Worm (Caenorhabditis elegans): ENCODE results near the gene nhr-234.
A peak's percentile ranks its signal among the peaks of the same experiment; 100 is the strongest.

Gene nhr-234

ce11 chrII:12606900-12607299 lies 29.6 kb upstream of the nhr-234 start, which contains the start of gene Y38E10A.8:
TSS of gene Y38E10A.8 (plus strand) at chrII:12607200.
- TF ChIP-seq hmg-11 (tag; optimal IDR thresholded peaks at IDR 0.05) (no peak), elt-3 (tag; optimal IDR thresholded peaks at IDR 0.05) (no peak), lin-39 (tag; optimal IDR thresholded peaks at IDR 0.05) (no peak), fkh-2 (tag; optimal IDR thresholded peaks at IDR 0.05) (no peak), lsy-12 (tag; optimal IDR thresholded peaks at IDR 0.05) (no peak), elt-2 (tag; optimal IDR thresholded peaks at IDR 0.05) (no peak), eor-1 (tag; optimal IDR thresholded peaks at IDR 0.05) (no peak), nhr-23 (tag; optimal IDR thresholded peaks at IDR 0.05) (no peak), unc-62 (GFP tag; optimal IDR thresholded peaks at IDR 0.05) (no peak), pha-4 (tag; optimal IDR thresholded peaks at IDR 0.05) (no peak), lin-15B (tag; optimal IDR thresholded peaks at IDR 0.05) (no peak), ceh-28 (tag; optimal IDR thresholded peaks at IDR 0.05) (no peak), ztf-11 (tag; optimal IDR thresholded peaks at IDR 0.05) (no peak), unc-39 (tag; optimal IDR thresholded peaks at IDR 0.05) (no peak), daf-12 (tag; optimal IDR thresholded peaks at IDR 0.05) (no peak), zag-1 (tag; optimal IDR thresholded peaks at IDR 0.05) (no peak), fkh-10 (GFP tag; optimal IDR thresholded peaks at IDR 0.05) (no peak)

- TF ChIP-seq skn-1 (tag; optimal IDR thresholded peaks at IDR 0.05) (no peak), tbx-2 (tag; optimal IDR thresholded peaks at IDR 0.05) (no peak), ztf-11 (tag; optimal IDR thresholded peaks at IDR 0.05) (no peak), jun-1 (tag; optimal IDR thresholded peaks at IDR 0.05) (no peak), elt-1 (tag; optimal IDR thresholded peaks at IDR 0.05) (no peak), nfya-1 (tag; optimal IDR thresholded peaks at IDR 0.05; ENCODE audit: insufficient read depth) (no peak), unc-62 (GFP tag; optimal IDR thresholded peaks at IDR 0.05) (no peak), ceh-28 (tag; optimal IDR thresholded peaks at IDR 0.05) (no peak), pqm-1 (tag; optimal IDR thresholded peaks at IDR 0.05) (no peak), hmg-11 (tag; optimal IDR thresholded peaks at IDR 0.05) (no peak), aly-2 (tag; optimal IDR thresholded peaks at IDR 0.05) (no peak), fkh-2 (tag; optimal IDR thresholded peaks at IDR 0.05) (no peak), pha-4 (tag; optimal IDR thresholded peaks at IDR 0.05) (no peak), egl-5 (tag; optimal IDR thresholded peaks at IDR 0.05) (no peak)
These were observed 27.8 kb upstream of the nhr-234 start, which contains the start of gene Y38E10A.9 for ce11 chrII:12608653-12609052. TSS of gene Y38E10A.9 (plus strand) at chrII:12608953.

- TF ChIP-seq nfya-1 (tag; optimal IDR thresholded peaks at IDR 0.05; ENCODE audit: insufficient read depth) (no peak), snpc-4 (tag; optimal IDR thresholded peaks at IDR 0.05) (no peak), pqm-1 (tag; optimal IDR thresholded peaks at IDR 0.05) (no peak), mdl-1 (tag; optimal IDR thresholded peaks at IDR 0.05) (no peak), ceh-16 (tag; optimal IDR thresholded peaks at IDR 0.05) (no peak), nhr-28 (tag; optimal IDR thresholded peaks at IDR 0.05) (no peak), aly-2 (tag; optimal IDR thresholded peaks at IDR 0.05) (no peak), nhr-76 (tag; optimal IDR thresholded peaks at IDR 0.05) (no peak), nhr-12 (tag; optimal IDR thresholded peaks at IDR 0.05) (no peak), hmg-11 (tag; optimal IDR thresholded peaks at IDR 0.05) (no peak), nhr-67 (tag; optimal IDR thresholded peaks at IDR 0.05) (no peak)
These were observed 24.3 kb upstream of the nhr-234 start, which contains the start of gene nspe-4 for ce11 chrII:12612218-12612617. TSS of gene nspe-4 (plus strand) at chrII:12612518.

DNA sequence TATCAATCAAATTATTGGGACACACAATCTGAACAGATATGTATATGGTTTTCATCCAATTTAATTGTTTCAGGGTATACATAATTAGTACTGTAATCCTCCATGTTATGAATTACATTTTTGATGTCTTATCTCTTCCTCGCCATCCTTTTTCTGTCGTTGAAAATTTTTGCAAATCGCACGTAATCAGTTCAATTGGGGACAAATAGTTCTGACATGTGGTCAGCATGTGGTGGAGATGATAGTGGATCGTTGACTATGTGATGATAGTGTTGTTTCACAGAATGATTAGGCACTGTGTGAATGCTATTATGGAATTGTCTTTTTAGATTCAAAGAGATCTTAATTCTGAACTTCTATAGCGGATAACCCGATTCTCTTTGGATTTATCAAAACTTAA lies 21.1 kb upstream of the nhr-234 start:
- TF ChIP-seq nhr-28 (tag; optimal IDR thresholded peaks at IDR 0.05) (no peak), nhr-43 (tag; optimal IDR thresholded peaks at IDR 0.05; ENCODE audit: poor library complexity, severe bottlenecking) (peak; percentile 91), fkh-2 (tag; optimal IDR thresholded peaks at IDR 0.05) (no peak), nhr-23 (tag; optimal IDR thresholded peaks at IDR 0.05) (peak; percentile 42)

DNA sequence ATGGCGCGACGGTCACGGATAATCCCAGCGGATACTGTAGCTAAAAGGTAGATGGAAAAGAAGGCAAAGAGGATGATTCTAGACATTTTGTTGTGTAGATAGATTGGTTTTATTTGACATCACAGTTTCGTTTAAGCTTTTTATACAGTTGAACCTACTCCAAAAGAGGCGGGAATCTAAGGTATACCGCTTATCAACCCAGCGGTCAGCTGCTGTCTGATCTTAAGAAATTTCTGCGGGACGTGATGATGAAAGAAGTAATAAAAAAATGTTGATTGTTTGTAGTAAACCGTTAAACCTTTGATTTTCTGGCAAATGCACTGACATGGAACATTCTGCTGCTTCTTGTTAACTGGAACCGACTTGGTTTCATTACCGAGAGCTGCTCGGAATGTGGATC lies 20.4 kb upstream of the nhr-234 start, which contains the start of gene nspe-6:
nspe-6 (minus strand) TSS at position 101 of the 400 bp plus-strand sequence.
- no peak for TF ChIP-seq pha-4 (tag; optimal IDR thresholded peaks at IDR 0.05)
- TF ChIP-seq hmg-11 (tag; optimal IDR thresholded peaks at IDR 0.05) = no peak
